Worm (Caenorhabditis elegans) whole organism, L4/young adult: ENCODE measurements around the gene basl-1.

Experiments used
- W03F9.2 ChIP-seq: fragments of 150-350 bp; optimal IDR thresholded peaks from 2 replicates; lab custom pipeline; 2014; ENCODE audit warnings: missing biosample characterization, missing genetic modification characterization
- him-1 ChIP-seq: sonication (generic microtip); optimal IDR thresholded peaks from 2 replicates; lab custom pipeline; 2016; ENCODE audit warnings: missing genotype, missing genetic modification reagents, missing genetic modification characterization, missing compliant biosample characterization

DNA sequence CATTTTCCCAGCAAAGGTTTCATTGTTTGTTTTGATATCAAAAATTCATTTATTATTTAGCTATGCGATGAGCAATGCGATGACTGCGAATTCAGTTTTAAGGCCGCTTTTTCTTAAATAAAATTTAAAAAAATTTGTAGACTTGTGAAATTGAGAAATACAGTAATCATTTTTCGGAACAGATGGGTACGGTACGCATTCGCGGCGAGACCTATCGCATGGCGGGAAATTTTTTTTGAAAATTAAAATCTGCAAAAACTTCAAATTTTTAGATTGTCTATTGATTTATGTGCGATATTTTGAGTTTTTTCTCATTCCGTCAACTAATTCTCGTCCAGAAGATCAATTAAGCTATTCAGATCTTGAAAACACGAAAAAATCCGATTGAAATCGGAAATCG lies 48.8 kb downstream of the basl-1 start:
- TF ChIP-seq W03F9.2: peak; percentile 72
- no peak for TF ChIP-seq him-1
